Fruit fly (Drosophila melanogaster): ENCODE data around the gene Ndc1.

Gene Ndc1

dm6 chr3R:23893460-23893859 is 30.7 kb upstream of the Ndc1 start, which contains the start of gene tbrd-1 (continued):
- no peak for TF ChIP-seq CG11085 (GFP tag; IDR thresholded peaks at IDR 0.05)

DNA sequence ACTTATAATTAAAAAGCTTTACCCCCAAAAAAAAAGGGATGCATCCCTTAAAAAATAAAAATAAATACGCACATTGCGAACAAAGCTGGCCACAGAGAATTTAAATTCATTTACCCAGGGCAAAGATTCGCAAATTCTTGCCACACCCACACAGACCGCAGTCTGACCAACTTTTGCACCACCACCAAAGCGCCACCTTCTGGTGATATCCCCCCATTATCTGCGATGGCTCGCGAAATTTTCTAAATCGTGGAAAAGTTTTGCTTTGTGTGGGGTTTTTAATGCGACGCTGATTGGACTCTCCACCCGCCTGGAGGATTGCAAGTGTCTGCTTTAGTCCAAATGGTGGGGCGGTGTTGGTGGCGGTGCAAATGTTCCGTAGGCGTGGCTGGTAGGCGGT is 24.1 kb upstream of the Ndc1 start:
- TF ChIP-seq Lpt (GFP tag; optimal IDR thresholded peaks at IDR 0.05) (no peak), CG10979 (tag; optimal IDR thresholded peaks at IDR 0.05) (peak; percentile 60), CTCF (GFP tag; optimal IDR thresholded peaks at IDR 0.05) (peak; percentile 81)

dm6 chr3R:23902034-23902433 is 22.2 kb upstream of the Ndc1 start:
- TF ChIP-seq CG6854 (GFP tag; optimal IDR thresholded peaks at IDR 0.05) (no peak), Drgx (GFP tag; IDR thresholded peaks at IDR 0.05) (0 out of 2 replicates have a peak, but pooled peaks have one; percentile 12)

dm6 chr3R:23902557-23902956 is 21.6 kb upstream of the Ndc1 start:
- TF ChIP-seq CTCF (GFP tag; optimal IDR thresholded peaks at IDR 0.05) (peak; percentile 60), stwl (tag; optimal IDR thresholded peaks at IDR 0.05) (peak; percentile 81), vvl (GFP tag; IDR thresholded peaks at IDR 0.05) (0 out of 2 replicates have a peak, but pooled peaks have one; percentile 16), Rfx (GFP tag; IDR thresholded peaks at IDR 0.05) (no peak), insv (GFP tag; optimal IDR thresholded peaks at IDR 0.05) (no peak), CG14860 (GFP tag; IDR thresholded peaks at IDR 0.05; ENCODE audit: partially characterized antibody) (no peak), CG2116 (GFP tag; optimal IDR thresholded peaks at IDR 0.05) (peak; percentile 91), Med (GFP tag) (peak; percentile 34)

- no peak for TF ChIP-seq eve (GFP tag; optimal IDR thresholded peaks at IDR 0.05)
- no peak for TF ChIP-seq CG4820 (GFP tag; optimal IDR thresholded peaks at IDR 0.05)
- TF ChIP-seq chinmo (GFP tag; IDR thresholded peaks at IDR 0.05; ENCODE audit: partially characterized antibody): 0 out of 4 replicates have a peak, but pooled peaks have one; percentile 68
- TF ChIP-seq ase (GFP tag; IDR thresholded peaks at IDR 0.05): no peak
- no peak for TF ChIP-seq fd3F (GFP tag; optimal IDR thresholded peaks at IDR 0.05)
- no peak for TF ChIP-seq gem (tag; optimal IDR thresholded peaks at IDR 0.05)
- no peak for TF ChIP-seq Stat92E (GFP tag; optimal IDR thresholded peaks at IDR 0.05)
These were observed 20.8 kb upstream of the Ndc1 start for dm6 chr3R:23903425-23903824.

DNA sequence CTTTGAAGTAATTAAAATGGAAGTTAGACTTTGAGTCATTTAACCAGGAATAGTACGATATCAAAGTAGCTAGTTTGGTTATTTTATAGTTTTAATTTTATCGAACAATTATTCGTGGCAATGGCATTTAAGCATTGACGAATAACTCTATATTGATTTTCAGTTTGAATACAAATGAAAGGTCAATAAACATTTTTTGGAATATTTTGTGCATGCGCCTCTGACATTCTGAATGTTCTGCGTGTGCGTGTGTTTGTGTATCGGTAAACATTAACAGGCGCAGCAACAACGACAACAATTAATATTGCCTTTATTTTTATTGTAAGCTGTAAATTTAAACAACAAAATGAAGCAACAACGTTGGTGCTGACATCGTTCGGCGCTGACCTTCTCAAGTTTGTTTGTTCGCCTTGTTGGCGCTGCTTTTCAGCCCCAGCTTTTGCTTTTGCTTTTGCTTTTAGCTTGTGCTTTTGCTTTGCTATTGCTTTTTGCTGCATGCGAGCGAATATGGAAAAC is 14.8 kb upstream of the Ndc1 start:
- TF ChIP-seq CG1024 (GFP tag; IDR thresholded peaks at IDR 0.05) (no peak), cato (GFP tag; optimal IDR thresholded peaks at IDR 0.05; ENCODE audit: borderline replicate concordance) (peak; percentile 6), CG6813 (GFP tag; optimal IDR thresholded peaks at IDR 0.05) (peak; percentile 67), abd-A (tag; optimal IDR thresholded peaks at IDR 0.05) (peak; percentile 45), tap (tag; optimal IDR thresholded peaks at IDR 0.05) (peak; percentile 21), sens (GFP tag) (peak; percentile 83), E2f2 (GFP tag; IDR thresholded peaks at IDR 0.05) (peak; percentile 21; the same call in 1 of the 2 replicates), bigmax (GFP tag; optimal IDR thresholded peaks at IDR 0.05) (no peak), onecut (GFP tag; IDR thresholded peaks at IDR 0.05) (peak; percentile 39), CG13424 (tag; optimal IDR thresholded peaks at IDR 0.05) (peak; percentile 57), Vsx1 (GFP tag; optimal IDR thresholded peaks at IDR 0.05) (peak; percentile 58), Chrac-16 (GFP tag; optimal IDR thresholded peaks at IDR 0.05) (no peak), D (optimal IDR thresholded peaks at IDR 0.05) (no peak), D (GFP tag; optimal IDR thresholded peaks at IDR 0.05) (peak; percentile 43), Asciz (GFP tag; optimal IDR thresholded peaks at IDR 0.05) (peak; percentile 53), Blimp-1 (GFP tag; optimal IDR thresholded peaks at IDR 0.05) (peak; percentile 47), CG6765 (GFP tag; optimal IDR thresholded peaks at IDR 0.05) (peak; percentile 1), CG1647 (GFP tag; optimal IDR thresholded peaks at IDR 0.05) (no peak), Eip74EF (GFP tag; optimal IDR thresholded peaks at IDR 0.05) (peak in 1 of 2 experiments; percentile 49), CG33213 (GFP tag; optimal IDR thresholded peaks at IDR 0.05) (peak; percentile 25), ttk (GFP tag; IDR thresholded peaks at IDR 0.05) (no peak), bsh (GFP tag; optimal IDR thresholded peaks at IDR 0.05) (peak in 1 of 2 experiments; percentile 42)
